Worm (Caenorhabditis elegans): ENCODE data around the gene C30G12.2.

DNA sequence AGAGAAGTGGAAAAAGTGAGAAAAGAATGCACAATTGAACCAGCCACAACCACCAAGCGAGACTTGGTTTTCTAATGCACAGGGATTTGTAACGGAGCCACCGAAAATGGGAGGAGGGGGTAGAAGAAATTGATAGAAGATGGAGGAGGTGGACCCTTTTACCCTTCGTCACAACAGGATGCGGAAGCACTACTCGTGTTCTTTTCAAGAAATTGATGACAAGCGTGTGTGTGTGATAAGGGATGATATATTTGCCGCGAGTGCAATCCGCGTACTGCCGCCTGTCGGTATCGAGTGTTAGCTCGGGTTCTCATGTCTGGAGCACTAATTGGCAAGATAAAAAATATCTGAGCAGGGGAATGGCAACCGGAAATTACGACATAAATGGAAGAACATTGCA, 33.7 kb downstream of the C30G12.2 start, which contains the start of gene F21D12.3:
- TF ChIP-seq nhr-28 (tag; optimal IDR thresholded peaks at IDR 0.05) (no peak), efl-1 (optimal IDR thresholded peaks at IDR 0.05) (no peak), efl-1 (GFP tag; optimal IDR thresholded peaks at IDR 0.05 in 1 of 2) (peak in 1 of 2 experiments; percentile 31)
